Worm (Caenorhabditis elegans) whole organism, L4/young adult: ENCODE measurements around the gene C26B2.8.

Experiments used
- W03F9.2 ChIP-seq: fragments of 150-350 bp; optimal IDR thresholded peaks from 2 replicates; lab custom pipeline; 2014; ENCODE audit warnings: missing biosample characterization, missing genetic modification characterization
- dao-5 ChIP-seq: sonication (generic microtip); optimal IDR thresholded peaks from 2 replicates; lab custom pipeline; 2016; ENCODE audit warnings: missing genotype, missing genetic modification characterization, moderate library complexity, missing compliant biosample characterization
- him-1 ChIP-seq: sonication (generic microtip); optimal IDR thresholded peaks from 2 replicates; lab custom pipeline; 2016; ENCODE audit warnings: missing genotype, missing genetic modification reagents, missing genetic modification characterization, missing compliant biosample characterization

DNA sequence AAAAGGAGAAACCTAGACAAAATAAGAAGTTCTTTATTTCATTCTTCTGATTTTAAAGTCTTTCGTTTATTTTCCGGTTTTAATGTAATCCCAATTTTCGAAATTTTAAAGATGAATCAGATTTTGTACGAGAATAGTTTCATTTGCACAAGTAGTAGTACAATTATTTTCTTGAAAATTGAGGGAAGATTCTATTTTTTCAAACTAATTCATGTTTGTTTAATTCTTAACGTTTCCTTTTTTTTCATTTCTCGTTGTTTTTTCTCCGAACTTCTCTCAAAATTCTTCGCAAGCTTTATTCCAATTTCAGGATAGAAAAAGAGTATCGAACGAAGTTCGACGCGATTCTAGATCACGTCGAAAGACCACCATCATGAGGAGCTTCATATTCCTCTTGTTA is 48.4 kb downstream of the C26B2.8 start, which contains the start of gene sax-7:
- no peak for TF ChIP-seq him-1 (tag; lab: Kevin White, UChicago)
- TF ChIP-seq dao-5 (tag; lab: Kevin White, UChicago): no peak
- no peak for TF ChIP-seq W03F9.2 (tag; lab: Kevin White, UChicago)
